Worm (Caenorhabditis elegans) whole organism, early embryonic: ENCODE data around the gene nhr-142.

ENCODE experiments used
- B0310.2 ChIP-seq: sonication (generic microtip); optimal IDR thresholded peaks from 2 replicates; lab custom pipeline; 2016; ENCODE audit warnings: mild to moderate bottlenecking, missing genetic modification characterization, missing compliant biosample characterization
- F13C5.2 ChIP-seq: sonication (generic microtip); optimal IDR thresholded peaks from 2 replicates; lab custom pipeline; 2017; ENCODE audit warnings: mild to moderate bottlenecking, missing genetic modification characterization, inconsistent platforms, missing compliant biosample characterization
- ama-1 ChIP-seq: fragments of 150-350 bp; optimal IDR thresholded peaks from 2 replicates; lab custom pipeline; 2014
- ceh-36 ChIP-seq: sonication (generic microtip); optimal IDR thresholded peaks from 2 replicates; lab custom pipeline; 2016; ENCODE audit warnings: missing genetic modification characterization, inconsistent platforms, missing compliant biosample characterization
- flt-1 ChIP-seq: fragments of 200-800 bp; sonication (Bioruptor generic); IDR thresholded peaks from 2 replicates; pipeline ENCODE4 v1.3.6; 2022; ENCODE audit warnings: missing genetic modification characterization, missing compliant biosample characterization
- pes-1 ChIP-seq: fragments of 200-800 bp; sonication (Bioruptor generic); IDR thresholded peaks from 2 replicates; pipeline ENCODE4 v1.3.6; 2022; ENCODE audit warnings: missing genetic modification reagents, missing genetic modification characterization, missing compliant biosample characterization
- tbx-11 ChIP-seq: fragments of 200-800 bp; sonication (Bioruptor generic); IDR thresholded peaks from 2 replicates; pipeline ENCODE4 v1.3.6; 2022; ENCODE audit warnings: missing genetic modification characterization, missing compliant biosample characterization
- tbx-37 ChIP-seq: fragments of 200-800 bp; sonication (Bioruptor generic); conservative IDR thresholded peaks from 2 replicates; pipeline ENCODE4 v1.3.6; 2022; ENCODE audit warnings: missing genetic modification reagents, missing genetic modification characterization, missing compliant biosample characterization
- tra-4 ChIP-seq: sonication (generic microtip); optimal IDR thresholded peaks from 2 replicates; lab custom pipeline; 2017; ENCODE audit warnings: missing genetic modification characterization, missing compliant biosample characterization

ce11 chrV:5758780-5759179 is 31.6 kb downstream of the nhr-142 start, which contains the start of gene C53A3.4:
- TF ChIP-seq F13C5.2 (tag; lab: Kevin White, UChicago) (no peak), flt-1 (no peak), ama-1 (lab: Kevin White, UChicago) (no peak), tbx-37 (no peak), tbx-11 (GFP tag; lab: Robert Waterston, UW) (no peak), pes-1 (GFP tag; lab: Robert Waterston, UW) (no peak), tra-4 (tag; lab: Kevin White, UChicago) (no peak), ceh-36 (tag; lab: Kevin White, UChicago) (no peak), B0310.2 (tag; lab: Kevin White, UChicago) (no peak)
